Worm (Caenorhabditis elegans) whole organism, L1 larva: ENCODE results near the gene C55A6.7.

ENCODE experiments used
- Y116A8C.19 ChIP-seq: sonication (generic microtip); optimal IDR thresholded peaks from 2 replicates; lab custom pipeline; 2016; ENCODE audit warnings: missing compliant biosample characterization, missing genetic modification characterization, borderline replicate concordance
- blmp-1 ChIP-seq: fragments of 150-350 bp; optimal IDR thresholded peaks from 2 replicates; lab custom pipeline; 2014; ENCODE audit warnings: missing biosample characterization, missing genetic modification characterization
- ceh-82 ChIP-seq, 3 experiments: fragments of 150-350 bp in 1 of 3; sonication (generic microtip) in 2 of 3; optimal IDR thresholded peaks; 2 replicates each; lab custom pipeline; 2014 to 2017; ENCODE audit warnings: missing biosample characterization in 3 of 3, missing genetic modification characterization in 3 of 3
- dsc-1 ChIP-seq: sonication (generic microtip); optimal IDR thresholded peaks from 2 replicates; lab custom pipeline; 2016; ENCODE audit warnings: mild to moderate bottlenecking, missing genetic modification characterization, missing compliant biosample characterization
- efl-1 ChIP-seq, 4 experiments: fragments of 150-350 bp; optimal IDR thresholded peaks in 3 of 4; peaks in 1 of 4; 1 replicate in 1 of 4; 2 replicates in 3 of 4; lab custom pipeline; 2014; ENCODE audit warnings: missing biosample characterization in 2 of 4, missing genetic modification characterization in 2 of 4, missing genetic modification reagents in 2 of 4
- egl-27 ChIP-seq, 2 experiments: fragments of 150-350 bp in 1 of 2; sonication (generic microtip); optimal IDR thresholded peaks; 3 replicates each; lab custom pipeline; 2017 to 2018; ENCODE audit warnings: missing biosample characterization in 2 of 2, missing genetic modification characterization in 2 of 2, missing genetic modification reagents in 2 of 2
- ets-5 ChIP-seq: fragments of 200-800 bp; sonication (Bioruptor generic); IDR thresholded peaks from 2 replicates; pipeline ENCODE4 v1.3.6; 2022; ENCODE audit warnings: missing genetic modification characterization, missing compliant biosample characterization
- fkh-8 ChIP-seq: sonication (generic microtip); optimal IDR thresholded peaks from 2 replicates; lab custom pipeline; 2016; ENCODE audit warnings: mild to moderate bottlenecking, missing genetic modification characterization, missing compliant biosample characterization
- hlh-17 ChIP-seq: fragments of 200-800 bp; sonication (Bioruptor generic); optimal IDR thresholded peaks from 2 replicates; lab custom pipeline; 2018; ENCODE audit warnings: missing genetic modification characterization, mild to moderate bottlenecking, missing compliant biosample characterization, moderate library complexity, borderline replicate concordance
- isw-1 ChIP-seq: fragments of 200-800 bp; sonication (Bioruptor generic); IDR thresholded peaks from 2 replicates; pipeline ENCODE4 v1.3.6; 2022; ENCODE audit warnings: missing genetic modification characterization, missing compliant biosample characterization
- lin-14 ChIP-seq: fragments of 200-800 bp; sonication (Bioruptor generic); optimal IDR thresholded peaks from 2 replicates; lab custom pipeline; 2018; ENCODE audit warnings: mild to moderate bottlenecking, missing genetic modification characterization, moderate library complexity, missing compliant biosample characterization
- lir-3 ChIP-seq: sonication (generic microtip); optimal IDR thresholded peaks from 2 replicates; lab custom pipeline; 2016; ENCODE audit warnings: mild to moderate bottlenecking, missing genetic modification characterization, moderate library complexity, missing compliant biosample characterization; ENCODE audit not compliant: poor library complexity
- lsy-2 ChIP-seq, 2 experiments: fragments of 150-350 bp; optimal IDR thresholded peaks; 2 replicates each; lab custom pipeline; 2014; ENCODE audit warnings: missing biosample characterization in 2 of 2, missing genetic modification characterization in 2 of 2
- mab-9 ChIP-seq: fragments of 200-800 bp; sonication (Bioruptor generic); IDR thresholded peaks from 2 replicates; pipeline ENCODE4 v1.3.6; 2022; ENCODE audit warnings: missing genetic modification reagents, missing genetic modification characterization, missing compliant biosample characterization
- mdl-1 ChIP-seq, 2 experiments: fragments of 150-350 bp; optimal IDR thresholded peaks; 2 replicates each; lab custom pipeline; 2014 to 2017; ENCODE audit warnings: missing biosample characterization in 2 of 2, missing genetic modification characterization in 2 of 2, inconsistent platforms in 1 of 2
- nhr-20 ChIP-seq: sonication (generic microtip); optimal IDR thresholded peaks from 2 replicates; lab custom pipeline; 2016; ENCODE audit warnings: mild to moderate bottlenecking, missing genetic modification characterization, missing compliant biosample characterization
- nhr-71 ChIP-seq: sonication (generic microtip); optimal IDR thresholded peaks from 2 replicates; lab custom pipeline; 2016; ENCODE audit warnings: mild to moderate bottlenecking, missing genetic modification characterization, moderate library complexity, missing compliant biosample characterization
- nhr-77 ChIP-seq: fragments of 150-350 bp; optimal IDR thresholded peaks from 2 replicates; lab custom pipeline; 2014; ENCODE audit warnings: missing biosample characterization, missing genetic modification characterization
- nhr-84 ChIP-seq: sonication (generic microtip); optimal IDR thresholded peaks from 2 replicates; lab custom pipeline; 2017; ENCODE audit warnings: missing biosample characterization, missing genetic modification characterization
- nhr-85 ChIP-seq: sonication (generic microtip); peaks from one replicate; lab custom pipeline; 2016; ENCODE audit warnings: missing genetic modification characterization, inconsistent platforms, missing compliant biosample characterization
- pag-3 ChIP-seq: sonication (generic microtip); optimal IDR thresholded peaks from 2 replicates; lab custom pipeline; 2017; ENCODE audit warnings: missing genetic modification characterization, mild to moderate bottlenecking, missing compliant biosample characterization, antibody characterized with exemption, borderline replicate concordance; ENCODE audit not compliant: insufficient read depth
- skn-1 ChIP-seq: fragments of 150-350 bp; optimal IDR thresholded peaks from 2 replicates; lab custom pipeline; 2014; ENCODE audit warnings: missing biosample characterization, missing genetic modification characterization
- snpc-4 ChIP-seq: fragments of 150-350 bp; optimal IDR thresholded peaks from 2 replicates; lab custom pipeline; 2014; ENCODE audit warnings: missing biosample characterization, missing genetic modification characterization
- snu-23 ChIP-seq: sonication (generic microtip); optimal IDR thresholded peaks from 2 replicates; lab custom pipeline; 2016; ENCODE audit warnings: missing genetic modification characterization, missing compliant biosample characterization
- sox-4 ChIP-seq: sonication (generic microtip); optimal IDR thresholded peaks from 2 replicates; lab custom pipeline; 2016; ENCODE audit warnings: missing genetic modification characterization, missing compliant biosample characterization
- swsn-7 ChIP-seq: sonication (generic microtip); optimal IDR thresholded peaks from 2 replicates; lab custom pipeline; 2016; ENCODE audit warnings: missing genetic modification characterization, missing compliant biosample characterization
- tbx-2 ChIP-seq: sonication (generic microtip); optimal IDR thresholded peaks from 2 replicates; lab custom pipeline; 2016; ENCODE audit warnings: missing genetic modification characterization, missing compliant biosample characterization
- tlp-1 ChIP-seq: fragments of 150-350 bp; optimal IDR thresholded peaks from 2 replicates; lab custom pipeline; 2014; ENCODE audit warnings: missing biosample characterization, missing genetic modification characterization
- unc-86 ChIP-seq: sonication (generic microtip); optimal IDR thresholded peaks from 2 replicates; lab custom pipeline; 2016; ENCODE audit warnings: missing genetic modification characterization, missing compliant biosample characterization
- vab-15 ChIP-seq: sonication (generic microtip); optimal IDR thresholded peaks from 2 replicates; lab custom pipeline; 2017; ENCODE audit warnings: missing genotype, mild to moderate bottlenecking, missing genetic modification characterization, missing compliant biosample characterization
- xbp-1 ChIP-seq: sonication (generic microtip); optimal IDR thresholded peaks from 2 replicates; lab custom pipeline; 2016; ENCODE audit warnings: missing genetic modification characterization, missing compliant biosample characterization

The C55A6.7 gene

DNA sequence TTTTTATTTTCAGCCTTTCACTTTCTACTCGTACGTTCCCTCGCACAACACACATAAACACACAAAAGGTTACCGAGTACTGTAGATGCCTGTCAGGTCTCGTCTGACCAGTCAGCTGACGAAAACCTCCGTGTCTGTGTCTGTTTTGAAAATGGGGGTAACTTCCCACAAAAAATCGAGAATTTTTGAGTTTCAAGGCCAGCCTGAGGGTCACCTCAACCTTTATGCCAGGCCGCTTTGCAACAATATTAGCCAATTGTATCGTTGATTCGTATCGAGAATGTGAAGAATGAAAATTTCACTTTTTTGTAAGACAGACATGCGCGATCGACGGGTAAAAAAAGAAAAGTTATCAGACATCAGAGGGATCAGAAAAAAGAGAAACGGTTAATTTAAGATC is 10.8 kb upstream of the C55A6.7 start (continued):
- TF ChIP-seq lir-3 (tag; lab: Kevin White, UChicago) (no peak), hlh-17 (GFP tag; lab: Kevin White, UChicago) (no peak)

DNA sequence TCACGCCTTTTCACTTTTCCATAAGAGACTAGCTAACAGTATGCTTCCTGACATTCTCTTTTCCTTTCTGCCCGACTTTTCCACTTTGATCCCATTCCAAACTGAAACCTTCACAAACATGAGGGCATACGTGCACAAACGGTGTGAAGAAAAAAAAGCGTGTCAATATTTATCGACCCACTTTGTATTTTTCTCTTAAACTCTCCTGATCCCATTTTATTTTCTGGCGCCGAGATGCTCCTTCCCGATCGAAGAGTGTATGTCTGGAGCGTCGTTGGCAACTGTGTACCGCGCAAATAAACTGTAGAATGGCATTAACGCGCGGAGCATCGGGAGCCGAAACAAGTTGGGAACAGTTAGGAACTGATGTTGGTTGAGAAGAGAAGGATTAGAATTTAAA is 9.2 kb upstream of the C55A6.7 start:
- TF ChIP-seq vab-15 (no peak), nhr-71 (tag; lab: Kevin White, UChicago) (peak; percentile 36), ets-5 (no peak), tlp-1 (no peak), tbx-2 (tag; lab: Kevin White, UChicago) (peak; percentile 58), nhr-77 (peak; percentile 65), isw-1 (GFP tag; lab: Robert Waterston, UW) (no peak), nhr-20 (tag; lab: Kevin White, UChicago) (peak; percentile 36), lin-14 (peak; percentile 48), efl-1 (optimal IDR thresholded peaks at IDR 0.05; lab: Kevin White, UChicago) (no peak), efl-1 (GFP tag; optimal IDR thresholded peaks at IDR 0.05 in 1 of 2; lab: Kevin White, UChicago) (peak in 1 of 2 experiments; percentile 58), mdl-1 (tag; optimal IDR thresholded peaks at IDR 0.05; lab: Kevin White, UChicago) (peak in 1 of 2 experiments; percentile 25), pag-3 (tag; lab: Kevin White, UChicago) (no peak), lsy-2 (tag; optimal IDR thresholded peaks at IDR 0.05; lab: Kevin White, UChicago) (peak in 1 of 2 experiments; percentile 21), egl-27 (tag; optimal IDR thresholded peaks at IDR 0.05; lab: Kevin White, UChicago) (peak; percentile 45 to 57)

DNA sequence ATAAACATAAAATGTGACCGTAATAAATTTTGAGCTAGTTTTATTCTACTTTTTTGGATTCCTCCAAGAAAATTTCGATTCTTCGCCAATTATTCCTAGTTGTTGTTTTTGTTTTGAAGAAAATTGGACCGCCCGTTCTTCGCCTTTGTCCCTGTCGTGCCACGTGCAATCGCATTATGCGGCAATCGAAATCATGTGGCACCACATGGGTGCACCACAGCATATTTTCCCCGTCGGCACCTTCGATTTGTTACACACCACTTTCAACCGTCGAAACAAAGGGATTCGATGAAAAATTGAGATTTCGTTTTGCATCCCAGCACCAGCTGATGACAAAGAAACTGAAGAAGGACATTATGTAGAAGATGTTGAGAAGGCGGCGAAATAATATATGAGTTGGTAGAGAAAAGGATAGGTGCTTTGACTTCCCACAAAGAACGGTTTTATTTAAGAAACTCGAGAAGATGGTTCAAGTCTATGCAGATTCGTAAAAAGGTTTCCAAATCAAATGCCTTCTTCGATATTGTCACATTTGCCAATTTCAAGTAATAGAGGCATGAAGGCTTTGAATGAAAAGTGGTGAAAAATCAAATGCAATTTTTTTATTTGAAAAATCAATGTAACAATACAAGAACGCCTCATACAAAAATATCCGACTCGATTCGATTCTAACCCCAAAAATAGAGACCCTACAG is 8.4 kb upstream of the C55A6.7 start:
- TF ChIP-seq vab-15: no peak
- no peak for TF ChIP-seq fkh-8
- TF ChIP-seq swsn-7 (tag; lab: Kevin White, UChicago): no peak
- peak; percentile 57 for TF ChIP-seq dsc-1 (tag; lab: Kevin White, UChicago)
- TF ChIP-seq mdl-1 (tag; optimal IDR thresholded peaks at IDR 0.05; lab: Kevin White, UChicago): peak in 1 of 2 experiments; percentile 7
- peak; percentile 33 for TF ChIP-seq lin-14
- TF ChIP-seq nhr-85 (tag; lab: Kevin White, UChicago): peak; percentile 76
- no peak for TF ChIP-seq blmp-1 (tag; lab: Kevin White, UChicago)
- TF ChIP-seq snu-23 (GFP tag; lab: Kevin White, UChicago): peak; percentile 21
- no peak for TF ChIP-seq snpc-4 (tag; lab: Kevin White, UChicago)

DNA sequence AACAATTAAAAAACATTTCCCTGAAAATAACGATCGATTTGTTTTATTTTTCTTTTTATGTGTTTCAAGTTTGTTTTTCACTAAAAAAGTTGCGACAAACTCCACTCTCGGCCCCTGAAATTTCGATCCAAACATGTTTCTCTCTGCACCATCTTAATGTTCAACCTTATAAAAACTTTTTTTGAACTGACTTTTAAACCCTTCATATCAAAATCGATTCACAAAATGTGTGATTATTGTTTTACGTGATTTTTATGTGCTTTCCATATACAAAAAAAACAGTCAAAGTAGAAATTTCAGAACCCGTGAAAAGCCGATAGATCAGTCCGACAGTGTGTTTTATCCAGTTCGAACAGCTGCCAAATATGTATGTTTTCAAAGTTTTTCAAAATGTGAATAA is 7.2 kb upstream of the C55A6.7 start, which contains the start of gene ccch-1:
Gene ccch-1, plus strand, starts transcription at position 301 of the 400 bp plus-strand sequence.
- TF ChIP-seq mab-9 (GFP tag; lab: Robert Waterston, UW) (no peak), efl-1 (optimal IDR thresholded peaks at IDR 0.05; lab: Kevin White, UChicago) (no peak), efl-1 (GFP tag; optimal IDR thresholded peaks at IDR 0.05 in 1 of 2; lab: Kevin White, UChicago) (peak in 1 of 2 experiments; percentile 80)

DNA sequence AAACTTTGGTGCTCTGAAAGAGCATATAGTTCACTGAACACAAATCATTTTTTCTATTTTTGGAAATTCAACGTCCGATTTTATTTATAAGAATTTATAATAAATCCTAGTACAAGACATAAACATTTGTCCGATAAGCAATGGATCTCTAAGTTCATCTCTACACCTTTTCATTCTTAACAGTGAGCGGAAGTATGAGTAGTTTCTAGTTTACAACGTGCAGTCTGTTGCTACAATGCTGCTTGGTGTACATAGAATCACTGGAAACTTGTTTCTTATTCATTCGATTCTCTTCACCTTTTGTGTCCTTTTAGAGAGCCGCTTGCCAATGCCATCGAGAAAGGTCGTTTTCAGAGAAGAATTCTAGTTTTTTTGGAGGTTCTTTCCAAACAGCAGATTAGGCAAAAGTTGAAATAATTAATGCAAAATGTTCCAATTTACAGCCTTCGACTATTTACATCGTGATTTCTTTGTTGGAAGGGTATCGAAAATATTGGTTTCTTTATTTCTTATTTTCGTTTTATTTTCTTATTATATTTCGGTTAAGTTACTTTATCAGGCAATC is 6.7 kb upstream of the C55A6.7 start:
- TF ChIP-seq pag-3 (tag; lab: Kevin White, UChicago): no peak
- no peak for TF ChIP-seq xbp-1 (tag; lab: Kevin White, UChicago)
- TF ChIP-seq Y116A8C.19: no peak

DNA sequence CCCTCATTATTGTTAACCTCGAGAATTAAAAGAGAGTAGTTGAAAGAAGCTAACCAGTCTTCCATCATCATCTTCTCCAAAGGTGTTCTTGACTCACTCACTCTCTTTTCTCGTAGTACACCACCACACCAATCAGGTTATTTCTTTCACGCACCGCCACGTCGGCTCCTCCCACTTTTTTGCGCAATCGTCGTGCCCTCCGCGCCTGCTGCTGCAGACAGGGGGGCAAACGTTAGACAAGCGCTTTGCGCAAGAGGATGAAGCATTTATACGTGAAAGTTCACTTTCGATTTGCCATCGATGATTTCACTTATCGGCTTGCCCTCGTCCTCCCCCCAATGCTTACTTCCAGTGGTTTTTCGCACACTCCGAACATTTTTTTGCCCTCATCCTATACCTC is 5.0 kb upstream of the C55A6.7 start:
- TF ChIP-seq efl-1 (optimal IDR thresholded peaks at IDR 0.05; lab: Kevin White, UChicago): no peak
- TF ChIP-seq efl-1 (GFP tag; optimal IDR thresholded peaks at IDR 0.05 in 1 of 2; lab: Kevin White, UChicago): peak in 1 of 2 experiments; percentile 38
- no peak for TF ChIP-seq nhr-20 (tag; lab: Kevin White, UChicago)
- no peak for TF ChIP-seq ceh-82 (tag; optimal IDR thresholded peaks at IDR 0.05; lab: Kevin White, UChicago)
- peak; percentile 93 for TF ChIP-seq blmp-1 (tag; lab: Kevin White, UChicago)
- TF ChIP-seq nhr-84: no peak
- TF ChIP-seq skn-1 (tag; lab: Kevin White, UChicago): no peak
- peak; percentile 25 for TF ChIP-seq nhr-85 (tag; lab: Kevin White, UChicago)
- no peak for TF ChIP-seq unc-86
- no peak for TF ChIP-seq lin-14
- no peak for TF ChIP-seq dsc-1 (tag; lab: Kevin White, UChicago)
- no peak for TF ChIP-seq sox-4 (tag; lab: Kevin White, UChicago)
